Fruit fly (Drosophila melanogaster) whole organism, wandering third instar larva: Measurements from ENCODE around the gene CG6465.

Source experiments
- Abd-B ChIP-seq: fragments of >200 bp; optimal IDR thresholded peaks from 2 replicates; lab custom pipeline; 2017; ENCODE audit warnings: missing biosample characterization, missing genetic modification characterization
- CG32264 ChIP-seq: fragments of 200-800 bp; sonication (Bioruptor generic); optimal IDR thresholded peaks from 2 replicates; lab custom pipeline; 2016; ENCODE audit warnings: missing biosample characterization, missing genetic modification characterization
- CG9705 ChIP-seq: fragments of 200-800 bp; sonication (Bioruptor generic); optimal IDR thresholded peaks from 2 replicates; lab custom pipeline; 2018; ENCODE audit warnings: missing biosample characterization, mild to moderate bottlenecking, missing genetic modification characterization
- CrebA ChIP-seq: fragments of 200-800 bp; sonication (Bioruptor generic); optimal IDR thresholded peaks from 2 replicates; lab custom pipeline; 2016; ENCODE audit warnings: missing biosample characterization, mild to moderate bottlenecking, missing genetic modification characterization, borderline replicate concordance
- Dfd ChIP-seq: fragments of >200 bp; optimal IDR thresholded peaks from 2 replicates; lab custom pipeline; 2017; ENCODE audit warnings: missing biosample characterization, missing genetic modification characterization
- Dif ChIP-seq: fragments of 200-275, 200-300 bp; sonication (Bioruptor generic); optimal IDR thresholded peaks from 2 replicates; lab custom pipeline; 2018; ENCODE audit warnings: missing biosample characterization, missing genetic modification characterization; ENCODE audit not compliant: partially characterized antibody
- GATAd ChIP-seq: sonication (Bioruptor generic); optimal IDR thresholded peaks from 2 replicates; lab custom pipeline; 2016; ENCODE audit warnings: missing biosample characterization, missing genetic modification characterization
- HLH106 ChIP-seq: fragments of 200-800 bp; optimal IDR thresholded peaks from 3 replicates; lab custom pipeline; 2019; ENCODE audit warnings: missing biosample characterization, mild to moderate bottlenecking, missing genetic modification characterization, moderate library complexity
- Hnf4 ChIP-seq: fragments of 200-800 bp; sonication (Bioruptor generic); optimal IDR thresholded peaks from 2 replicates; lab custom pipeline; 2016; ENCODE audit warnings: missing biosample characterization, mild to moderate bottlenecking, missing genetic modification characterization
- Hr78 ChIP-seq: fragments of >200 bp; optimal IDR thresholded peaks from 2 replicates; lab custom pipeline; 2017; ENCODE audit warnings: missing biosample characterization, missing genetic modification characterization
- Hr83 ChIP-seq: fragments of 200-300 bp; sonication (Bioruptor generic); optimal IDR thresholded peaks from 2 replicates; lab custom pipeline; 2016; ENCODE audit warnings: missing biosample characterization, mild to moderate bottlenecking, missing genetic modification characterization, moderate library complexity; ENCODE audit not compliant: poor library complexity, severe bottlenecking
- Jra ChIP-seq: sonication (Bioruptor generic); optimal IDR thresholded peaks from 2 replicates; lab custom pipeline; 2016; ENCODE audit warnings: missing biosample characterization, missing genetic modification characterization
- Mio ChIP-seq: sonication (Bioruptor generic); optimal IDR thresholded peaks from 2 replicates; lab custom pipeline; 2016; ENCODE audit warnings: missing biosample characterization, missing genetic modification characterization
- Myc ChIP-seq: fragments of >200 bp; optimal IDR thresholded peaks from 2 replicates; lab custom pipeline; 2017
- N ChIP-seq: fragments of >200 bp; optimal IDR thresholded peaks from 2 replicates; lab custom pipeline; 2018; ENCODE audit warnings: missing biosample characterization, missing external identifiers, missing genetic modification characterization
- OdsH ChIP-seq: fragments of 200-800 bp; sonication (Bioruptor generic); optimal IDR thresholded peaks from 2 replicates; lab custom pipeline; 2016; ENCODE audit warnings: missing biosample characterization, mild to moderate bottlenecking, missing genetic modification characterization
- Rel ChIP-seq, 2 experiments: fragments of 200-800 bp; sonication (Bioruptor generic) in 1 of 2; optimal IDR thresholded peaks; 2 replicates in 1 of 2; 3 replicates in 1 of 2; lab custom pipeline; 2016 to 2019; ENCODE audit warnings: mild to moderate bottlenecking in 2 of 2, missing biosample characterization in 2 of 2, missing genetic modification characterization in 2 of 2, moderate library complexity in 1 of 2
- Sp1 ChIP-seq: fragments of 200-800 bp; sonication (Bioruptor generic); optimal IDR thresholded peaks from 3 replicates; lab custom pipeline; 2019; ENCODE audit warnings: missing biosample characterization, mild to moderate bottlenecking, missing genetic modification characterization, moderate library complexity
- brk ChIP-seq: fragments of 200-800 bp; sonication (Bioruptor generic); optimal IDR thresholded peaks from 2 replicates; lab custom pipeline; 2016; ENCODE audit warnings: missing biosample characterization, mild to moderate bottlenecking, missing genetic modification characterization
- dl ChIP-seq, 2 experiments: fragments of 175-275, 200-275 bp in 1 of 2; fragments of 200-275 bp in 1 of 2; sonication (Bioruptor generic); optimal IDR thresholded peaks; lab custom pipeline; 2018; ENCODE audit warnings: mild to moderate bottlenecking in 2 of 2, missing biosample characterization in 2 of 2, missing genetic modification characterization in 2 of 2, moderate library complexity in 2 of 2; ENCODE audit not compliant: partially characterized antibody in 2 of 2, insufficient read depth in 1 of 2
- dmrt93B ChIP-seq: fragments of 200-800 bp; sonication (Bioruptor generic); optimal IDR thresholded peaks from 2 replicates; lab custom pipeline; 2018; ENCODE audit warnings: missing biosample characterization, mild to moderate bottlenecking, missing genetic modification characterization
- dsf ChIP-seq: sonication (Bioruptor generic); optimal IDR thresholded peaks from 2 replicates; lab custom pipeline; 2016; ENCODE audit warnings: missing biosample characterization, missing genetic modification characterization, borderline replicate concordance
- ey ChIP-seq: fragments of 200-800 bp; sonication (Bioruptor generic); optimal IDR thresholded peaks from 2 replicates; lab custom pipeline; 2016; ENCODE audit warnings: missing biosample characterization, missing genetic modification characterization
- foxo ChIP-seq, 2 experiments: fragments of 200-800 bp; sonication (Bioruptor generic); optimal IDR thresholded peaks; 2 replicates in 1 of 2; 3 replicates in 1 of 2; lab custom pipeline; 2016 to 2017; ENCODE audit warnings: missing biosample characterization in 2 of 2, missing genetic modification characterization in 2 of 2
- fru ChIP-seq: fragments of 200-800 bp; sonication (Bioruptor generic); optimal IDR thresholded peaks from 3 replicates; lab custom pipeline; 2016; ENCODE audit warnings: missing biosample characterization, mild to moderate bottlenecking, missing genetic modification characterization
- h ChIP-seq: fragments of 200-800 bp; sonication (Bioruptor generic); optimal IDR thresholded peaks from 3 replicates; lab custom pipeline; 2016; ENCODE audit warnings: missing biosample characterization, mild to moderate bottlenecking, missing genetic modification characterization
- jim ChIP-seq: fragments of 175-275, 200-325 bp; sonication (Bioruptor generic); optimal IDR thresholded peaks from 2 replicates; lab custom pipeline; 2016; ENCODE audit warnings: missing biosample characterization, mild to moderate bottlenecking, missing genetic modification characterization
- psq ChIP-seq: fragments of 200-800 bp; sonication (Bioruptor generic); optimal IDR thresholded peaks from 3 replicates; lab custom pipeline; 2017; ENCODE audit warnings: missing biosample characterization, mild to moderate bottlenecking, missing genetic modification characterization, moderate library complexity
- rgr ChIP-seq: fragments of 200-800 bp; sonication (Bioruptor generic); optimal IDR thresholded peaks from 3 replicates; lab custom pipeline; 2016; ENCODE audit warnings: missing biosample characterization, mild to moderate bottlenecking, missing genetic modification characterization
- sv ChIP-seq: fragments of 200-800 bp; sonication (Bioruptor generic); optimal IDR thresholded peaks from 3 replicates; lab custom pipeline; 2016; ENCODE audit warnings: missing biosample characterization, missing genetic modification characterization
- tai ChIP-seq: sonication (Bioruptor generic); optimal IDR thresholded peaks from 2 replicates; lab custom pipeline; 2016; ENCODE audit warnings: missing biosample characterization, missing genetic modification characterization
- usp ChIP-seq: fragments of >200 bp; optimal IDR thresholded peaks from 2 replicates; lab custom pipeline; 2017; ENCODE audit warnings: missing biosample characterization, missing genetic modification characterization
- woc ChIP-seq: sonication (Bioruptor generic); optimal IDR thresholded peaks from 2 replicates; lab custom pipeline; 2016; ENCODE audit warnings: missing biosample characterization, mild to moderate bottlenecking, missing genetic modification characterization

Gene CG6465

DNA sequence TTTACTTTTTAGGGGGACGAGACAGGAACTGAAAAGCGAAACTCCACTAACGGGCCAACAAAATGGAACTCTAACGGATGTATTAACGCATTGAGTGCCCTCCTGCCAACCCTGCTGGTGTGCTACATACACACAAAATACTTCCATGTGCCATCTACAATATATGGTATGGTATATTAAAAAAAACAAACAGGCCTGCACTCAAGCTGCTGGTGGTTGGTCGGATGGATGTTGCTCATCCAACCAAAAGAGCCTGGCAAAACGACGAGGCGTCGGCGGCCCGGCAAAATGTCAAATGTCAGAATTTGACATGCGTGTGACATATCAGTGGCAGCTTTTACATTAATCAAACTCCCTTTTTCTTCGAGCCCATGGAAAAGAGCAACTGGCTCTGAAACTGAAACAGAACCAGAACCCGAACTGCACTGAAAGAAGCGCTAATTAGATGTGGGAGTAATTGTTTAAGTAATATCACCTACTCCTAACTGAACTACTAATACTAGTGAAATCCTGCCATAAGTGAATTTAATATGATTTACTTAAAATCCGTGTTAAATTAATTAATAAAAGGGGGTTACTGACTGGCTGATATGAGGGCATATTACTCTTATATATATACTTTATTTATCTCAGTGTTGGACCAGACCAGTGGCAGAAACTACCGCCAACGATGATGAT is 26.3 kb downstream of the CG6465 start:
- TF ChIP-seq Dif (GFP tag; lab: Kevin White, UChicago) = no peak
- TF ChIP-seq rgr (GFP tag; lab: Kevin White, UChicago) = no peak
- no peak for TF ChIP-seq woc (GFP tag; lab: Kevin White, UChicago)
- no peak for TF ChIP-seq h
- no peak for TF ChIP-seq brk

DNA sequence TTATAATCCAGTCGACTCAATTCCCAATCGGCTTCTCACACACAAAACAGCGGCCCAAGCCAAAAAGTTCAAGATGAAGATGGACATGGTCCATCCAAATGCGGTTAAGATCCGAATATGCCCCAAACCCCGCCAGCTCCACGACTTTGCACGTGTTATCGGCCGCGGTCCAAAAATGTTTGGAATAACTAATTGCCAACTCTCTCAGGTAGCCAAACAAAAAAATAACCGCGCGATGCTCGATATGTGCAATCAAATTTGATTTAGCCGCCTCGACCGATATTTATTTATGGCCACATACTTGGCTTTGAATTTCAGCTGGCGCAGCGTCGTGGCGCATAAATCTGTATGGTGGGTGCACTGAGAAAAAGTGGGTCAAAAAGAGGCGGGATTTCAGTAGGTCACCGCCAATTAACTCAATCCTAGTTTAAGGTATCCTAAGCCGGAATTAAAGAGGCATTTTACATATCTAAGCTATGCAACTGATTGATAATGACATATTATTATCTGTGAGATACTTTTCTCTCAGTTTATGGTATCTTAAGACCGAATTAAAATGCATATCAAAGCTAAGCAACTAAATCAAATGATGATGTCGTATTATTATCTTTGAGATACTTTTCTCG is 28.4 kb downstream of the CG6465 start:
- no peak for TF ChIP-seq tai (GFP tag; lab: Kevin White, UChicago)
- TF ChIP-seq OdsH (GFP tag; lab: Kevin White, UChicago) = peak; percentile 2
- TF ChIP-seq dsf (GFP tag; lab: Kevin White, UChicago) = no peak
- TF ChIP-seq GATAd = no peak
- TF ChIP-seq woc (GFP tag; lab: Kevin White, UChicago) = peak; percentile 5
- TF ChIP-seq sv (GFP tag; lab: Kevin White, UChicago) = no peak
- no peak for TF ChIP-seq brk
- TF ChIP-seq foxo (GFP tag; optimal IDR thresholded peaks at IDR 0.05; lab: Kevin White, UChicago) = peak in 1 of 2 experiments; percentile 50
- TF ChIP-seq Myc (lab: Kevin White, UChicago) = no peak
- TF ChIP-seq Mio = no peak
- no peak for TF ChIP-seq Hr78 (GFP tag; lab: Kevin White, UChicago)
- TF ChIP-seq rgr (GFP tag; lab: Kevin White, UChicago) = peak; percentile 35
- peak; percentile 50 for TF ChIP-seq ey (GFP tag; lab: Kevin White, UChicago)
- TF ChIP-seq psq (GFP tag; lab: Kevin White, UChicago) = no peak
- no peak for TF ChIP-seq Jra (GFP tag; lab: Kevin White, UChicago)
- peak; percentile 37 for TF ChIP-seq fru
- TF ChIP-seq Hnf4 (GFP tag; lab: Kevin White, UChicago) = peak; percentile 21
- TF ChIP-seq Abd-B (GFP tag; lab: Kevin White, UChicago) = no peak
- peak; percentile 15 for TF ChIP-seq dmrt93B
- no peak for TF ChIP-seq CG9705
- no peak for TF ChIP-seq Sp1

DNA sequence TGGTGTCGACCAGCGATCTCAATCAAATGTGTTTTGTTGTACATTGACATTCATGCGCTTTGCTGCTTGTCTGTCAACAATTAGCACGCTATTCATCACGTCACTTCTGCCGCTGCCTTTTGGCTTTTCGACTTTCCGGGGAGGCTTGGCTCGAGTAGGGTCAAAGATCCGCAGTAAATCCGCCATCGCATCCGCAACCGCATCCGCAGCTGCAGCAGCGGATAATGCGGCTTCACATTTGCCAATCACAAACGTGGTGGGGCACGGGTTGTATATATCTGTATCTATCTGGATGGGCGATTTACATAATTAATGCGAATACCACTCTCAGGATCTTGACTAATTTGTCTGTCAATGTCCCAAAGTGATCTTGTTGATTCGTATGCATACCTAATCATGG is 29.9 kb downstream of the CG6465 start:
- TF ChIP-seq Mio (no peak), Hr83 (GFP tag; lab: Kevin White, UChicago) (no peak), Rel (GFP tag; optimal IDR thresholded peaks at IDR 0.05; lab: Kevin White, UChicago) (no peak), Rel (tag; optimal IDR thresholded peaks at IDR 0.05; lab: Kevin White, UChicago) (no peak), CrebA (no peak), OdsH (GFP tag; lab: Kevin White, UChicago) (no peak), usp (GFP tag; lab: Kevin White, UChicago) (no peak)
- TF ChIP-seq, all 38 proteins: peak for 0

- no peak for TF ChIP-seq Myc (lab: Kevin White, UChicago)
- TF ChIP-seq dl (GFP tag; optimal IDR thresholded peaks at IDR 0.05; lab: Kevin White, UChicago; ENCODE audit: insufficient read depth in 1 of 2, partially characterized antibody in 2 of 2) = no peak
- no peak for TF ChIP-seq CG32264 (GFP tag; lab: Kevin White, UChicago)
- no peak for TF ChIP-seq Dif (GFP tag; lab: Kevin White, UChicago)
- no peak for TF ChIP-seq Hnf4 (GFP tag; lab: Kevin White, UChicago)
- no peak for TF ChIP-seq N (GFP tag; lab: Kevin White, UChicago)
- no peak for TF ChIP-seq usp (GFP tag; lab: Kevin White, UChicago)
- no peak for TF ChIP-seq HLH106 (tag; lab: Kevin White, UChicago)
- TF ChIP-seq jim (GFP tag; lab: Kevin White, UChicago) = no peak
- TF ChIP-seq CrebA = no peak
- TF ChIP-seq Hr83 (GFP tag; lab: Kevin White, UChicago) = no peak
- no peak for TF ChIP-seq Dfd
These were observed 31.5 kb downstream of the CG6465 start for dm6 chr3R:10645508-10645907.
